Fruit fly (Drosophila melanogaster) ovary, adult (tissue): Measurements from ENCODE around the gene CG9626.

Source experiments
- CG17801 ChIP-seq: fragments of 200-800 bp; optimal IDR thresholded peaks from 2 replicates; lab custom pipeline; 2019; ENCODE audit warnings: missing biosample characterization, mild to moderate bottlenecking, missing genetic modification characterization, moderate library complexity; ENCODE audit not compliant: partially characterized antibody

The CG9626 gene

DNA sequence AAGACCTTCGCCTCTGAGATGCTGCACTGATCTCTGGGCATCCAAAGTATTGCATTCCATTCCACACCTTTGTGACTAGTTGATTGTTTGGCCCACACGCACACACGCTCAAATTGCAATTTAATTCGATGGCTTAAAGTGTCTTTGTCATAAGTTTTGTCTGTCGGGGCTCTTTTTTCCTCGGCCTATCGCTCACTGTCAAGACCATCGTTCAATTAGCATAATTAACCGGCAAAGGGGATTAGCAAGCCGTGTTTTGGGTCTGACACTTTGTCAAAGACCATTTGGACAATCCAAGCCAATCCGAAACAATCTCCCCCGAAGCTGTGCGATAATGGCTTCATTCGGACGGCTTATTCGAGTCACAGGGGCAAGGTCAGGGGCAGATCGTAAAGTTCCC, 46.4 kb downstream of the CG9626 start:
- no peak for TF ChIP-seq CG17801

DNA sequence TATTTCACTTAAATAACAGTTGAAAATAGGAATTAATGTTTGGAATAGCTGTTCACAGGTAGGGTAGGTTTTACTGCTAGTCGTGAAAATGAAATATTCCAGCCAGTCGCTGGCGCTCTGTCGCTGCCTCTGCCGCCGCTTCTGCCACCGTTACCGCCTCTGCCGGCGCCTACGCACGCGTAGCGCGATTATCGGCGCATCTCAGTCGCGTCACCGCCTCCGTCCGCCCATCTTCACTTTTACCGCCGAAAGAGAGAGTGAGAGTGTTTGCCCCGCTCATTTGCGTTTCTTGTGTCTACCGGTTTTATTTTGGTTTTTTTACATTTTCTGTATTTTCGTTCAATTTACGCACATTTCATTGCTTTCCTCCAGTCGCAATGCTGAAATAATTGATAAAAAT, 49.2 kb downstream of the CG9626 start:
- TF ChIP-seq CG17801: no peak

DNA sequence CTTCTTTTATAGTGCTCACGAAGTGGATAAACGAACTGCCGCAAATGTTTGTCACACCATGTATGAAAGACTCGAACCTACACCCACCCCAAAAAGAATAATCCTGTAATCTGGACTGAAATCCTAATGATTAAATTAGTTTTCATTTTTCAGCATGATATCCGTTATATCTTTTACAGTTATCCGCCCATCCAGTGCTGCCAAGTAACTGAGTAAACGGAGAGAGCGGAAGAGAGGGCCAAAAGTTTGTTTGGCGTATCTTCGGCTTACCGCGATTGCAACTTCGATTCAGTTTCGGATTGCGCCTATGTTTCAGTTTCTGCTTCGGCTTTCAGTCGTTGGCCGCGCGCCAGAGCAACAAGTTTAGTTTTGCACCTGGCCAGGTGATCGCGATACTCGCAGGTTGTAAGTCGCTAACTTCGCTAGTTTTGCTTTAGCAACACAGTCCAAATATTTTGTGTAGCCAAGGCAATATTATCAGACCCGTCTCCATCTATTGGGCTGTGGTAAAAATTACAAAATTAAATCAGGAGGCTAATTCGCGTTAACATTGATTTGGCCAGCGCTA, 50.5 kb downstream of the CG9626 start, which contains the start of gene mtg:
mtg (plus strand) TSS at position 332 of the 568 bp plus-strand sequence.
- no peak for TF ChIP-seq CG17801

DNA sequence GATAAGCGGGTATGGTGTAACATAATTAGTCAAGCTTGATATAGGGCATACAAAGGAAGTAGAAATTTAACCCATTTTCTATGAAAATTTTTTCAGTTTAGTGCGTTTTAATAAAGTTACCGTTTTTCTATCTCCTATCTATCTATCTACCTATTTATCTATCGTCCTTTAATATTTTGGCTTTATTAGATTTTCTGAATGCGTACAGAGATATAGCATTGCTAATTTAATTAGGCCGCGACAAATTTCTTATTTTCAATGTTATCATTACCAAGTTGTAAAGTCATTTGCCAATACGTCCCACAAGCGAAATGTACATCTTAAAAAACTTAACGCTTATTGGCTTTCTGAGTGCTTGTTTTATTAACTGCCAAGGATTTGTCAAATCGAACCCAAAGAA, 52.6 kb downstream of the CG9626 start, which contains the start of gene CG15864:
CG15864 (plus strand) TSS at position 301 of the 400 bp plus-strand sequence.
- TF ChIP-seq CG17801: no peak
